Worm (Caenorhabditis elegans) whole organism, L4 larva: ENCODE measurements around the gene R06F6.12.
A peak's percentile ranks its signal among the peaks of the same experiment; 100 is the strongest.

ENCODE experiments used
- F37D6.2 ChIP-seq: sonication (generic microtip); optimal IDR thresholded peaks from 2 replicates; lab custom pipeline; 2016; ENCODE audit warnings: mild to moderate bottlenecking, missing genetic modification characterization, missing compliant biosample characterization
- F44E2.7 ChIP-seq: fragments of 200-800 bp; sonication (Bioruptor generic); IDR thresholded peaks from 2 replicates; pipeline ENCODE4 v2.1.2; 2022; ENCODE audit warnings: missing genetic modification characterization, missing compliant biosample characterization
- Y48G9A.11 ChIP-seq: fragments of 200-800 bp; sonication (Bioruptor generic); IDR thresholded peaks from 2 replicates; pipeline ENCODE4 v1.3.6; 2022; ENCODE audit warnings: missing genetic modification reagents, missing genetic modification characterization, missing compliant biosample characterization
- Y75B8A.6 ChIP-seq: fragments of 200-800 bp; sonication (Bioruptor generic); IDR thresholded peaks from 2 replicates; pipeline ENCODE4 v1.3.6; 2022; ENCODE audit warnings: missing genetic modification reagents, missing genetic modification characterization, missing compliant biosample characterization
- aha-1 ChIP-seq: fragments of 150-350 bp; peaks from one replicate; lab custom pipeline; 2014; ENCODE audit warnings: missing biosample characterization, missing genetic modification characterization
- aly-2 ChIP-seq: sonication (generic microtip); optimal IDR thresholded peaks from 2 replicates; lab custom pipeline; 2018; ENCODE audit warnings: missing biosample characterization, missing genetic modification characterization
- ama-1 ChIP-seq: fragments of 150-350 bp; optimal IDR thresholded peaks from 2 replicates; lab custom pipeline; 2014; ENCODE audit warnings: inconsistent platforms, mixed read lengths
- attf-4 ChIP-seq: sonication (generic microtip); optimal IDR thresholded peaks from 3 replicates; lab custom pipeline; 2017; ENCODE audit warnings: missing biosample characterization, missing genetic modification characterization
- ceh-32 ChIP-seq: sonication (generic microtip); optimal IDR thresholded peaks from 2 replicates; lab custom pipeline; 2016; ENCODE audit warnings: mild to moderate bottlenecking, missing genetic modification characterization, missing compliant biosample characterization; ENCODE audit not compliant: poor library complexity
- ctbp-1 ChIP-seq: fragments of 200-800 bp; sonication (Bioruptor generic); IDR thresholded peaks from 2 replicates; pipeline ENCODE4 v1.3.6; 2022; ENCODE audit warnings: missing genetic modification reagents, missing genetic modification characterization, missing compliant biosample characterization
- daf-16 ChIP-seq, 3 experiments: sonication (generic microtip); optimal IDR thresholded peaks; 2 replicates each; lab custom pipeline; 2016 to 2017; ENCODE audit warnings: missing genetic modification characterization in 3 of 3, missing genetic modification reagents in 3 of 3, mild to moderate bottlenecking in 2 of 3, missing compliant biosample characterization in 2 of 3, missing biosample characterization in 1 of 3, moderate library complexity in 1 of 3
- dmd-6 ChIP-seq: fragments of 200-800 bp; sonication (Bioruptor generic); IDR thresholded peaks from 2 replicates; pipeline ENCODE4 v1.3.6; 2022; ENCODE audit warnings: missing genetic modification reagents, missing genetic modification characterization, missing compliant biosample characterization
- dmd-8 ChIP-seq: fragments of 200-800 bp; sonication (Bioruptor generic); IDR thresholded peaks from 2 replicates; pipeline ENCODE4 v1.3.6; 2022; ENCODE audit warnings: missing genetic modification characterization, missing compliant biosample characterization
- dmd-9 ChIP-seq: fragments of 200-800 bp; sonication (Bioruptor generic); IDR thresholded peaks from 2 replicates; pipeline ENCODE4 v1.3.6; 2022; ENCODE audit warnings: missing genetic modification reagents, missing genetic modification characterization, missing compliant biosample characterization
- dve-1 ChIP-seq: sonication (generic microtip); optimal IDR thresholded peaks from 2 replicates; lab custom pipeline; 2017; ENCODE audit warnings: antibody characterized with exemption, mild to moderate bottlenecking, missing genetic modification characterization, missing compliant biosample characterization; ENCODE audit not compliant: insufficient read depth
- egl-43 ChIP-seq: fragments of 200-800 bp; sonication (Bioruptor generic); IDR thresholded peaks from 2 replicates; pipeline ENCODE4 v1.3.6; 2022; ENCODE audit warnings: missing genetic modification reagents, missing genetic modification characterization, missing compliant biosample characterization
- fkh-10 ChIP-seq: fragments of 150-350 bp; optimal IDR thresholded peaks from 2 replicates; lab custom pipeline; 2014; ENCODE audit warnings: missing biosample characterization, missing genetic modification reagents, missing genetic modification characterization
- gei-8 ChIP-seq: fragments of 200-800 bp; sonication (Bioruptor generic); optimal IDR thresholded peaks from 2 replicates; lab custom pipeline; 2018; ENCODE audit warnings: mild to moderate bottlenecking, missing genetic modification characterization, missing compliant biosample characterization
- hif-1 ChIP-seq, 2 experiments: sonication (generic microtip); optimal IDR thresholded peaks; 2 replicates each; lab custom pipeline; 2016 to 2017; ENCODE audit warnings: missing compliant biosample characterization in 2 of 2, missing genetic modification characterization in 2 of 2, missing genetic modification reagents in 2 of 2, missing genotype in 2 of 2, mild to moderate bottlenecking in 1 of 2
- hlh-11 ChIP-seq: fragments of 200-800 bp; sonication (Bioruptor generic); optimal IDR thresholded peaks from 2 replicates; lab custom pipeline; 2018; ENCODE audit warnings: mild to moderate bottlenecking, missing genetic modification characterization, missing compliant biosample characterization
- hlh-30 ChIP-seq: sonication (generic microtip); optimal IDR thresholded peaks from 2 replicates; lab custom pipeline; 2017; ENCODE audit warnings: antibody characterized with exemption, mild to moderate bottlenecking, missing genetic modification characterization, missing compliant biosample characterization; ENCODE audit not compliant: insufficient read depth
- lim-7 ChIP-seq: fragments of 200-800 bp; sonication (Bioruptor generic); IDR thresholded peaks from 2 replicates; pipeline ENCODE4 v1.3.6; 2022; ENCODE audit warnings: missing genetic modification characterization, missing compliant biosample characterization
- lin-13 ChIP-seq: fragments of 150-350 bp; optimal IDR thresholded peaks from 2 replicates; lab custom pipeline; 2014; ENCODE audit warnings: missing biosample characterization, missing genetic modification reagents, missing genetic modification characterization
- lin-38 ChIP-seq: fragments of 200-800 bp; sonication (Bioruptor generic); IDR thresholded peaks from 2 replicates; pipeline ENCODE4 v1.3.6; 2022; ENCODE audit warnings: missing genetic modification reagents, missing genetic modification characterization, missing compliant biosample characterization
- lsy-2 ChIP-seq, 2 experiments: fragments of 150-350 bp in 1 of 2; sonication (generic microtip) in 1 of 2; optimal IDR thresholded peaks; 2 replicates each; lab custom pipeline; 2014 to 2017; ENCODE audit warnings: missing biosample characterization in 2 of 2, missing genetic modification characterization in 2 of 2
- madf-9 ChIP-seq: fragments of 200-800 bp; sonication (Bioruptor generic); conservative IDR thresholded peaks from 2 replicates; pipeline ENCODE4 v1.3.6; 2022; ENCODE audit warnings: missing genetic modification reagents, missing genetic modification characterization, missing compliant biosample characterization
- mdl-1 ChIP-seq, 2 experiments: fragments of 150-350 bp in 1 of 2; sonication (generic microtip) in 1 of 2; optimal IDR thresholded peaks; 2 replicates each; lab custom pipeline; 2014 to 2017; ENCODE audit warnings: missing biosample characterization in 2 of 2, missing genetic modification characterization in 2 of 2
- mep-1 ChIP-seq: fragments of 150-350 bp; sonication (generic microtip); optimal IDR thresholded peaks from 3 replicates; lab custom pipeline; 2014; ENCODE audit warnings: missing biosample characterization, missing genetic modification characterization
- mes-2 ChIP-seq: sonication (generic microtip); optimal IDR thresholded peaks from 2 replicates; lab custom pipeline; 2016; ENCODE audit warnings: missing genotype, mild to moderate bottlenecking, missing genetic modification characterization, missing compliant biosample characterization; ENCODE audit not compliant: poor library complexity, severe bottlenecking
- mxl-2 ChIP-seq: fragments of 200-800 bp; sonication (Bioruptor generic); conservative IDR thresholded peaks from 2 replicates; pipeline ENCODE4 v1.3.6; 2022; ENCODE audit warnings: missing genetic modification reagents, missing genetic modification characterization, missing compliant biosample characterization
- nhr-10 ChIP-seq: fragments of 150-350 bp; optimal IDR thresholded peaks from 2 replicates; lab custom pipeline; 2014; ENCODE audit warnings: missing biosample characterization, missing genetic modification characterization
- nhr-102 ChIP-seq: sonication (generic microtip); optimal IDR thresholded peaks from 2 replicates; lab custom pipeline; 2016; ENCODE audit warnings: mild to moderate bottlenecking, missing genetic modification characterization, moderate library complexity, missing compliant biosample characterization
- nhr-111 ChIP-seq: fragments of 200-800 bp; sonication (Bioruptor generic); optimal IDR thresholded peaks from 2 replicates; lab custom pipeline; 2018; ENCODE audit warnings: mild to moderate bottlenecking, missing genetic modification characterization, missing compliant biosample characterization
- nhr-76 ChIP-seq: fragments of 150-350 bp; optimal IDR thresholded peaks from 2 replicates; lab custom pipeline; 2014; ENCODE audit warnings: missing biosample characterization, missing genetic modification characterization
- nhr-77 ChIP-seq: fragments of 150-350 bp; optimal IDR thresholded peaks from 2 replicates; lab custom pipeline; 2014; ENCODE audit warnings: missing biosample characterization, missing genetic modification characterization
- php-3 ChIP-seq: fragments of 200-800 bp; sonication (Bioruptor generic); IDR thresholded peaks from 2 replicates; pipeline ENCODE4 v1.3.6; 2022; ENCODE audit warnings: missing genetic modification reagents, missing genetic modification characterization, missing compliant biosample characterization
- rbr-2 ChIP-seq: sonication (generic microtip); optimal IDR thresholded peaks from 2 replicates; lab custom pipeline; 2016; ENCODE audit warnings: missing genotype, missing genetic modification characterization, missing compliant biosample characterization
- saeg-2 ChIP-seq: fragments of 200-800 bp; sonication (Bioruptor generic); IDR thresholded peaks from 2 replicates; pipeline ENCODE4 v1.3.6; 2022; ENCODE audit warnings: missing genetic modification reagents, missing genetic modification characterization, missing compliant biosample characterization
- set-16 ChIP-seq: fragments of 200-800 bp; sonication (Bioruptor generic); IDR thresholded peaks from 2 replicates; pipeline ENCODE4 v1.3.6; 2022; ENCODE audit warnings: missing genetic modification reagents, missing genetic modification characterization, missing compliant biosample characterization
- skn-1 ChIP-seq: fragments of 150-350 bp; optimal IDR thresholded peaks from 2 replicates; lab custom pipeline; 2014; ENCODE audit warnings: missing biosample characterization, missing genetic modification characterization
- spr-3 ChIP-seq: fragments of 200-800 bp; sonication (Bioruptor generic); optimal IDR thresholded peaks from 2 replicates; lab custom pipeline; 2018; ENCODE audit warnings: mild to moderate bottlenecking, missing genetic modification characterization, missing compliant biosample characterization
- unc-130 ChIP-seq: sonication (generic microtip); optimal IDR thresholded peaks from 2 replicates; lab custom pipeline; 2016; ENCODE audit warnings: missing genetic modification reagents, missing genetic modification characterization, missing compliant biosample characterization
- vab-7 ChIP-seq: fragments of 200-800 bp; sonication (Bioruptor generic); IDR thresholded peaks from 2 replicates; pipeline ENCODE4 v1.3.6; 2022; ENCODE audit warnings: missing genetic modification reagents, missing genetic modification characterization, missing compliant biosample characterization
- zfp-3 ChIP-seq: fragments of 200-800 bp; sonication (Bioruptor generic); conservative IDR thresholded peaks from 2 replicates; pipeline ENCODE4 v1.3.6; 2022; ENCODE audit warnings: missing genetic modification reagents, missing genetic modification characterization, missing compliant biosample characterization
- zip-2 ChIP-seq: fragments of 150-350 bp; optimal IDR thresholded peaks from 2 replicates; lab custom pipeline; 2014; ENCODE audit warnings: missing biosample characterization, missing genetic modification characterization
- ztf-11 ChIP-seq: fragments of 150-350 bp; optimal IDR thresholded peaks from 2 replicates; lab custom pipeline; 2014; ENCODE audit warnings: missing biosample characterization, missing genetic modification characterization
- ztf-7 ChIP-seq: fragments of 150-350 bp; optimal IDR thresholded peaks from 2 replicates; lab custom pipeline; 2014; ENCODE audit warnings: missing biosample characterization, missing genetic modification characterization

R06F6.12 gene

DNA sequence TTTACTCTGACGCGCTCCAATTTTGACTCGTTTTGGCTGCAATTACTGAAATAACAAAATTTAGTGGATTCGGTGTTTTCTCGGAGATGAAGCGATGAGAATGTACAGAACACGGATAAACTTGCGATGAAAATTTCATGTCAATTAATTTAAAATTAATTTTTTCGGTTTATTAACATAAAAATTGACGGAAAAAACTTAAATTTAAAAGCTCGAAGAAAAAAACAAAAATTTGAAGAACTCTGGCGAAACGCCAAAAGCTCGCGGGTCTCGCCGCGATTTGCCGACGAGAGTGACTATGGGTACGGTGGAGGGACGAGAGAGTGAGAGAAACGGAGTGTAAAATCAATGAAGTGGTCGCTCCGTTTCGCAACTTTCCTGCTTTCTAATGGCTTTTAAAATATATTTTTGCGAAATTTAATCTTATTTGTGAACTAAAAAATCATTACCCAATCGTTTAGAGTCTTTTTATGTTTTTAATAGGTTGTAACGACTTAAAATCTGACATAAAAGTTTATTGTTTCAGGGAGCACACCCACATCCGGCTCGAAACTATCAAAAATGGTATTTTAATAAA is 44.9 kb upstream of the R06F6.12 start, which contains the start of the genes gmps-1 and cap-2 (continued):
- TF ChIP-seq spr-3 (GFP tag; lab: Kevin White, UChicago) (peak; percentile 92), attf-4 (tag; lab: Kevin White, UChicago) (no peak), mxl-2 (GFP tag; lab: Robert Waterston, UW) (peak; percentile 76; the same call in 1 of the 2 replicates), daf-16 (GFP tag; optimal IDR thresholded peaks at IDR 0.05; lab: Kevin White, UChicago) (peak; percentile 42 to 91), daf-16 (tag; optimal IDR thresholded peaks at IDR 0.05; lab: Kevin White, UChicago) (peak; percentile 60), hif-1 (tag; optimal IDR thresholded peaks at IDR 0.05; lab: Kevin White, UChicago) (peak; percentile 68 to 87), Y75B8A.6 (no peak), egl-43 (GFP tag; lab: Robert Waterston, UW) (peak; percentile 92), lin-38 (GFP tag; lab: Robert Waterston, UW) (peak; percentile 93), rbr-2 (tag; lab: Kevin White, UChicago) (peak; percentile 95), mdl-1 (tag; optimal IDR thresholded peaks at IDR 0.05; lab: Kevin White, UChicago) (peak; percentile 61 to 78), fkh-10 (GFP tag; lab: Kevin White, UChicago) (peak; percentile 95), mes-2 (tag; lab: Kevin White, UChicago) (peak; percentile 96), lin-13 (GFP tag; lab: Kevin White, UChicago) (peak; percentile 82), dmd-8 (GFP tag; lab: Robert Waterston, UW) (peak; percentile 70; the same call in 1 of the 2 replicates), set-16 (GFP tag; lab: Robert Waterston, UW) (peak; percentile 74), F44E2.7 (no peak), ctbp-1 (GFP tag; lab: Robert Waterston, UW) (peak; percentile 97), madf-9 (GFP tag; lab: Robert Waterston, UW) (peak; percentile 88)
- TF ChIP-seq, all 104 proteins: peak for 83

DNA sequence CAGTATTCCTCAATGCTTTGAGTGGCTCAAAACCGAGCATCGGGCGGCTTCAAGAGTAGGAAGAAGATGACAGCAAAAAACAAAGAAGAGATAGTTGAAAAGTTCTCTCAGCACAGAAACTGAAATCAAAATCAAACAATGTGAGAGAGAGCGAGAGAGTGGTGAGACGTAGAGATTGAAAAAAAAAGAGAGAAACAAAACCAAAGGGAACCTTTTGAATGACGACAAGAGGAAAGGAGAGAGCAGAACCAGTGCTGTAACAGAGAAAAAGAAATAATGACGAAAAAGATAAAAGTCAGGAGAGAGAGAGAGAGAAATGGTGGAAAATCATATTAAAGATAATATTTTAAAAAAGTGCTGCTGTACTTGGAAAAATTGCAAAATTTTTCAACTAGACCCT is 43.3 kb upstream of the R06F6.12 start:
- TF ChIP-seq nhr-76 (no peak), saeg-2 (no peak), ama-1 (lab: Kevin White, UChicago) (no peak), ceh-32 (tag; lab: Kevin White, UChicago) (no peak), zip-2 (no peak), hif-1 (tag; optimal IDR thresholded peaks at IDR 0.05; lab: Kevin White, UChicago) (no peak), dmd-6 (GFP tag; lab: Robert Waterston, UW) (peak; percentile 51), php-3 (GFP tag; lab: Robert Waterston, UW) (no peak), aly-2 (tag; lab: Kevin White, UChicago) (no peak), ztf-11 (tag; lab: Kevin White, UChicago) (no peak), zfp-3 (no peak), nhr-77 (tag; lab: Kevin White, UChicago) (peak; percentile 19), nhr-10 (no peak), mes-2 (tag; lab: Kevin White, UChicago) (peak; percentile 53), lsy-2 (tag; optimal IDR thresholded peaks at IDR 0.05; lab: Kevin White, UChicago) (peak; percentile 4 to 76), mep-1 (tag; lab: Kevin White, UChicago) (peak; percentile 29), nhr-111 (GFP tag; lab: Kevin White, UChicago) (no peak), F37D6.2 (tag; lab: Kevin White, UChicago) (no peak), unc-130 (no peak), Y48G9A.11 (GFP tag; lab: Robert Waterston, UW) (no peak), vab-7 (GFP tag; lab: Robert Waterston, UW) (no peak), mdl-1 (tag; optimal IDR thresholded peaks at IDR 0.05; lab: Kevin White, UChicago) (no peak), lim-7 (no peak), madf-9 (GFP tag; lab: Robert Waterston, UW) (no peak), dmd-9 (no peak), hlh-30 (peak; percentile 6), daf-16 (GFP tag; optimal IDR thresholded peaks at IDR 0.05; lab: Kevin White, UChicago) (no peak), daf-16 (tag; optimal IDR thresholded peaks at IDR 0.05; lab: Kevin White, UChicago) (peak; percentile 44), nhr-102 (tag; lab: Kevin White, UChicago) (no peak), dve-1 (tag; lab: Kevin White, UChicago) (peak; percentile 82), gei-8 (GFP tag; lab: Kevin White, UChicago) (no peak), skn-1 (tag; lab: Kevin White, UChicago) (no peak), ztf-7 (tag; lab: Kevin White, UChicago) (no peak), lin-13 (GFP tag; lab: Kevin White, UChicago) (no peak), fkh-10 (GFP tag; lab: Kevin White, UChicago) (no peak), aha-1 (tag; lab: Kevin White, UChicago) (no peak), hlh-11 (tag; lab: Kevin White, UChicago) (peak; percentile 51)
